Fruit fly (Drosophila melanogaster) whole organism, embryonic: Measurements from ENCODE around the gene RhoGEF4.

ENCODE experiments used
- CG10654 ChIP-seq: fragments of 200-800 bp; sonication (Bioruptor generic); optimal IDR thresholded peaks from 2 replicates; lab custom pipeline; 2016; ENCODE audit warnings: missing biosample characterization, missing genetic modification characterization
- CG14050 ChIP-seq: fragments of 200-800 bp; sonication (Bioruptor generic); IDR thresholded peaks from 3 replicates; pipeline ENCODE4 v1.3.6; 2022; ENCODE audit warnings: missing biosample characterization, missing genetic modification characterization
- CG15479 ChIP-seq: fragments of 200-800 bp; sonication (Bioruptor generic); optimal IDR thresholded peaks from 3 replicates; lab custom pipeline; 2019; ENCODE audit warnings: missing biosample characterization, mild to moderate bottlenecking, missing genetic modification characterization, moderate library complexity
- CG15696 ChIP-seq: fragments of 200-800 bp; sonication (Bioruptor generic); optimal IDR thresholded peaks from 2 replicates; lab custom pipeline; 2019; ENCODE audit warnings: missing biosample characterization, mild to moderate bottlenecking, missing genetic modification characterization, moderate library complexity
- CG17912 ChIP-seq: fragments of 200-800 bp; sonication (Bioruptor generic); optimal IDR thresholded peaks from 2 replicates; lab custom pipeline; 2018; ENCODE audit warnings: missing biosample characterization, mild to moderate bottlenecking, missing genetic modification characterization
- CG3281 ChIP-seq: fragments of 200-800 bp; sonication (Bioruptor generic); optimal IDR thresholded peaks from 3 replicates; lab custom pipeline; 2017; ENCODE audit warnings: missing biosample characterization, mild to moderate bottlenecking, missing genetic modification characterization
- CG3847 ChIP-seq: fragments of 200-800 bp; sonication (Bioruptor generic); IDR thresholded peaks from 2 replicates; pipeline ENCODE4 v1.3.6; 2022; ENCODE audit warnings: missing biosample characterization, missing genetic modification characterization
- CG4360 ChIP-seq: fragments of 200-800 bp; sonication (Bioruptor generic); IDR thresholded peaks from 2 replicates; pipeline ENCODE4 v1.3.6; 2022; ENCODE audit warnings: missing biosample characterization, missing genetic modification characterization
- CG4854 ChIP-seq: fragments of 200-800 bp; sonication (Bioruptor generic); optimal IDR thresholded peaks from 2 replicates; lab custom pipeline; 2016; ENCODE audit warnings: missing biosample characterization, missing genetic modification characterization, inconsistent platforms
- CG7745 ChIP-seq: fragments of 200-800 bp; sonication (Bioruptor generic); optimal IDR thresholded peaks from 2 replicates; lab custom pipeline; 2018; ENCODE audit warnings: missing biosample characterization, mild to moderate bottlenecking, missing genetic modification characterization, moderate library complexity
- CG7963 ChIP-seq: fragments of 200-800 bp; sonication (Bioruptor generic); IDR thresholded peaks from 3 replicates; pipeline ENCODE4 v1.3.6; 2022; ENCODE audit warnings: missing biosample characterization, missing genetic modification characterization; ENCODE audit not compliant: partially characterized antibody
- CG8089 ChIP-seq: fragments of 200-800 bp; sonication (Bioruptor generic); optimal IDR thresholded peaks from 3 replicates; lab custom pipeline; 2016; ENCODE audit warnings: missing biosample characterization, missing genetic modification characterization
- CG8388 ChIP-seq: fragments of 200-800 bp; sonication (Bioruptor generic); optimal IDR thresholded peaks from 2 replicates; lab custom pipeline; 2019; ENCODE audit warnings: missing biosample characterization, mild to moderate bottlenecking, missing genetic modification characterization, moderate library complexity
- CG9437 ChIP-seq: fragments of 200-800 bp; sonication (Bioruptor generic); optimal IDR thresholded peaks from 2 replicates; lab custom pipeline; 2018; ENCODE audit warnings: missing biosample characterization, mild to moderate bottlenecking, missing genetic modification characterization
- CG9932 ChIP-seq: fragments of 200-800 bp; sonication (Bioruptor generic); IDR thresholded peaks from 2 replicates; pipeline ENCODE4 v1.3.6; 2022; ENCODE audit warnings: missing biosample characterization, missing genetic modification characterization
- CHES-1-like ChIP-seq: fragments of 200-800 bp; sonication (Bioruptor generic); optimal IDR thresholded peaks from 2 replicates; lab custom pipeline; 2016; ENCODE audit warnings: missing biosample characterization, missing genetic modification characterization
- Camta ChIP-seq: fragments of 200-800 bp; sonication (Bioruptor generic); optimal IDR thresholded peaks from 2 replicates; lab custom pipeline; 2016; ENCODE audit warnings: missing biosample characterization, missing genetic modification characterization
- CrebB ChIP-seq: fragments of 200-800 bp; sonication (Bioruptor generic); optimal IDR thresholded peaks from 3 replicates; lab custom pipeline; 2018; ENCODE audit warnings: missing biosample characterization, mild to moderate bottlenecking, missing genetic modification characterization
- GATAe ChIP-seq: fragments of 200-800 bp; sonication (Bioruptor generic); conservative IDR thresholded peaks from 2 replicates; pipeline ENCODE4 v1.3.6; 2022; ENCODE audit warnings: missing biosample characterization, missing genetic modification characterization
- Gug ChIP-seq: fragments of 200-800 bp; sonication (Bioruptor generic); IDR thresholded peaks from 4 replicates; pipeline ENCODE4 v1.3.6; 2022; ENCODE audit warnings: missing biosample characterization, missing genetic modification characterization
- Hr3 ChIP-seq: fragments of 200-800 bp; sonication (Bioruptor generic); optimal IDR thresholded peaks from 3 replicates; lab custom pipeline; 2016; ENCODE audit warnings: missing biosample characterization, missing genetic modification characterization
- Hr39 ChIP-seq: fragments of >200 bp; optimal IDR thresholded peaks from 2 replicates; lab custom pipeline; 2017
- Mes4 ChIP-seq: fragments of 200-800 bp; sonication (Bioruptor generic); optimal IDR thresholded peaks from 2 replicates; lab custom pipeline; 2016; ENCODE audit warnings: missing biosample characterization, missing genetic modification characterization
- Nf-YC ChIP-seq: fragments of 200-800 bp; optimal IDR thresholded peaks from 3 replicates; lab custom pipeline; 2019; ENCODE audit warnings: missing biosample characterization, mild to moderate bottlenecking, missing genetic modification characterization, moderate library complexity
- Optix ChIP-seq: fragments of 200-800 bp; sonication (Bioruptor generic); IDR thresholded peaks from 3 replicates; pipeline ENCODE4 v1.3.6; 2022; ENCODE audit warnings: missing biosample characterization, missing genetic modification characterization
- Poxn ChIP-seq: fragments of 200-800 bp; sonication (Bioruptor generic); IDR thresholded peaks from 2 replicates; pipeline ENCODE4 v1.3.6; 2022; ENCODE audit warnings: missing biosample characterization, missing genetic modification characterization
- cato ChIP-seq: fragments of 200-800 bp; sonication (Bioruptor generic); optimal IDR thresholded peaks from 2 replicates; lab custom pipeline; 2016; ENCODE audit warnings: missing biosample characterization, missing genetic modification characterization, borderline replicate concordance
- cg ChIP-seq: fragments of 200-800 bp; sonication (Bioruptor generic); optimal IDR thresholded peaks from 3 replicates; lab custom pipeline; 2019; ENCODE audit warnings: missing biosample characterization, mild to moderate bottlenecking, missing genetic modification characterization, moderate library complexity
- crp ChIP-seq, 2 experiments: fragments of 200-800 bp; sonication (Bioruptor generic); optimal IDR thresholded peaks; 2 replicates in 1 of 2; 3 replicates in 1 of 2; lab custom pipeline; 2017; ENCODE audit warnings: missing biosample characterization in 2 of 2, missing genetic modification characterization in 2 of 2, mild to moderate bottlenecking in 1 of 2, moderate library complexity in 1 of 2
- dm ChIP-seq: fragments of 200-800 bp; sonication (Bioruptor generic); optimal IDR thresholded peaks from 3 replicates; lab custom pipeline; 2016; ENCODE audit warnings: missing biosample characterization, missing genetic modification characterization
- fd102C ChIP-seq: fragments of 200-800 bp; sonication (Bioruptor generic); optimal IDR thresholded peaks from 2 replicates; lab custom pipeline; 2018; ENCODE audit warnings: missing biosample characterization, mild to moderate bottlenecking, missing genetic modification characterization, moderate library complexity
- gt ChIP-seq: fragments of 200-800 bp; sonication (Bioruptor generic); IDR thresholded peaks from 2 replicates; pipeline ENCODE4 v1.3.6; 2022; ENCODE audit warnings: missing biosample characterization, missing genetic modification characterization
- jing ChIP-seq: fragments of 200-800 bp; sonication (Bioruptor generic); optimal IDR thresholded peaks from 2 replicates; lab custom pipeline; 2018; ENCODE audit warnings: missing biosample characterization, mild to moderate bottlenecking, missing genetic modification characterization
- kni ChIP-seq: fragments of 200-800 bp; sonication (Bioruptor generic); optimal IDR thresholded peaks from 3 replicates; lab custom pipeline; 2017; ENCODE audit warnings: mild to moderate bottlenecking, missing biosample characterization, missing genetic modification reagents, missing genetic modification characterization
- lab ChIP-seq: fragments of 200-800 bp; sonication (Bioruptor generic); optimal IDR thresholded peaks from 3 replicates; lab custom pipeline; 2017; ENCODE audit warnings: missing biosample characterization, missing genetic modification characterization, mild to moderate bottlenecking, moderate library complexity, missing genetic modification reagents
- lilli ChIP-seq: fragments of 200-800 bp; sonication (Bioruptor generic); optimal IDR thresholded peaks from 3 replicates; lab custom pipeline; 2016; ENCODE audit warnings: missing biosample characterization, missing genetic modification characterization
- lov ChIP-seq, 2 experiments: fragments of 200-800 bp in 1 of 2; fragments of >200 bp in 1 of 2; sonication (Bioruptor generic) in 1 of 2; IDR thresholded peaks in 1 of 2; optimal IDR thresholded peaks in 1 of 2; 2 replicates in 1 of 2; 3 replicates in 1 of 2; pipeline versions ENCODE4 v1.3.6 to Lab custom; 2017 to 2022; ENCODE audit warnings: missing biosample characterization in 1 of 2, missing genetic modification characterization in 1 of 2
- phol ChIP-seq: fragments of 200-800 bp; sonication (Bioruptor generic); optimal IDR thresholded peaks from 3 replicates; lab custom pipeline; 2018; ENCODE audit warnings: missing biosample characterization, mild to moderate bottlenecking, missing genetic modification characterization, moderate library complexity
- pum ChIP-seq: fragments of 200-800 bp; sonication (Bioruptor generic); optimal IDR thresholded peaks from 2 replicates; lab custom pipeline; 2016; ENCODE audit warnings: missing biosample characterization, missing genetic modification characterization
- rib ChIP-seq: fragments of 200-800 bp; sonication (Bioruptor generic); IDR thresholded peaks from 2 replicates; pipeline ENCODE4 v1.3.6; 2022; ENCODE audit warnings: missing biosample characterization, missing genetic modification characterization
- scrt ChIP-seq: fragments of 200-800 bp; sonication (Bioruptor generic); optimal IDR thresholded peaks from 2 replicates; lab custom pipeline; 2018; ENCODE audit warnings: missing biosample characterization, mild to moderate bottlenecking, missing genetic modification characterization, moderate library complexity
- sens ChIP-seq: fragments of 200-800 bp; sonication (Bioruptor generic); peaks from one replicate; lab custom pipeline; 2016; ENCODE audit warnings: missing biosample characterization, missing genetic modification characterization
- sim ChIP-seq: fragments of 200-800 bp; sonication (Bioruptor generic); IDR thresholded peaks from 2 replicates; pipeline ENCODE4 v1.3.6; 2022; ENCODE audit warnings: missing biosample characterization, missing genetic modification characterization
- so ChIP-seq: fragments of 200-800 bp; sonication (Bioruptor generic); IDR thresholded peaks from 3 replicates; pipeline ENCODE4 v1.3.6; 2022; ENCODE audit warnings: missing biosample characterization, missing genetic modification characterization
- sqz ChIP-seq: fragments of 200-800 bp; sonication (Bioruptor generic); optimal IDR thresholded peaks from 3 replicates; lab custom pipeline; 2018; ENCODE audit warnings: missing biosample characterization, mild to moderate bottlenecking, missing genetic modification characterization
- stwl ChIP-seq: fragments of 200-800 bp; sonication (Bioruptor generic); optimal IDR thresholded peaks from 3 replicates; lab custom pipeline; 2018; ENCODE audit warnings: missing biosample characterization, mild to moderate bottlenecking, missing genetic modification characterization, moderate library complexity
- tna ChIP-seq: fragments of 200-800 bp; sonication (Bioruptor generic); IDR thresholded peaks from 2 replicates; pipeline ENCODE4 v1.3.6; 2022; ENCODE audit warnings: missing biosample characterization, missing genetic modification characterization; ENCODE audit not compliant: partially characterized antibody
- vnd ChIP-seq: fragments of 200-800 bp; sonication (Bioruptor generic); IDR thresholded peaks from 3 replicates; pipeline ENCODE4 v1.3.6; 2022; ENCODE audit warnings: missing biosample characterization, missing genetic modification characterization; ENCODE audit not compliant: partially characterized antibody

The RhoGEF4 gene

DNA sequence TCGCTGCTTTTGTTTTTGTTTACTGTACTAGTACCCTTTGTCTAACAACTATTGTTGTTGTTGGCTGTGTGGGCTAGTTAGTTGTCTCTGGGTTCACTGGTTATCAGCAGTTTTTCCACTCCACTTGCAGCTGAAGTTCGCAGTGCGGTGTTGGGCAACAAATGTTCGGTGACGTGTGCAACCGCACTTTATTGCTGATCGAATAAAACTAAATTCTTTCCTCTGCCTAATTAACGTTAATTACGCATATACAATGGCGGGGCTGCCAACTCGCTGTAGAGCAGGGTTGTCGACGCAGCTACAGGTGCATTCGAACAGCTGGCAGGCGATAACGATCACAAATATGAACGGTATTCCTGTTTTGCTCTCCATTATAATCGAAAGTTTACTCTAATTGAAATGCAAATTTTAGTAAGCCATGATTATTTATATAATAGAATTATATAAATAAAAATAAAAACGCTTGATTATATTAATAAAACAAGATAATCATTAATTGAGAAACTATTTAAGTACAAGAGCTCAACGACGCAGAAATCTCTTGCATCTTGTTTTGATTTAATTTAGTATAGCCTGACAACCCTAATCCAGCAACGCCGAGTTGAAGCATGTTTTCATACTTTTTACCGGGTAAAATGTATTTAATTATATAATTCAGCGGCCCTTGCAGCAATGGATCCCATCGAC lies 5.5 kb upstream of the RhoGEF4 start, which contains the start of the genes mrva, CG42307 and mus312 (continued):
- TF ChIP-seq CG9437 (GFP tag; lab: Kevin White, UChicago), result peak; percentile 83
- no peak for TF ChIP-seq Hr39 (lab: Kevin White, UChicago)
- peak; percentile 90 for TF ChIP-seq stwl (tag; lab: Kevin White, UChicago)
- no peak for TF ChIP-seq jing
- TF ChIP-seq CG3281, result peak; percentile 85
- TF ChIP-seq CG3847 (GFP tag; lab: Robert Waterston, UW), result peak; percentile 93
- TF ChIP-seq sqz (GFP tag; lab: Kevin White, UChicago), result no peak
- TF ChIP-seq dm, result peak; percentile 24
- TF ChIP-seq vnd (GFP tag; lab: Robert Waterston, UW), result no peak
- peak; percentile 89 for TF ChIP-seq CG15696 (tag; lab: Kevin White, UChicago)
- TF ChIP-seq CG15479 (GFP tag; lab: Kevin White, UChicago), result peak; percentile 27
- peak; percentile 59 for TF ChIP-seq cato (GFP tag; lab: Kevin White, UChicago)
- peak; percentile 30 for TF ChIP-seq kni (GFP tag; lab: Kevin White, UChicago)
- peak; percentile 79 for TF ChIP-seq CG17912
- peak; percentile 35 for TF ChIP-seq CG8089
- 0 out of 3 replicates have a peak, but pooled peaks have one; percentile 34 for TF ChIP-seq Optix (GFP tag; lab: Robert Waterston, UW)
- peak; percentile 27; the same call in 1 of the 2 replicates for TF ChIP-seq Poxn (GFP tag; lab: Robert Waterston, UW)
- peak; percentile 82 to 96 for TF ChIP-seq crp (GFP tag; optimal IDR thresholded peaks at IDR 0.05; lab: Kevin White, UChicago)
- TF ChIP-seq scrt (GFP tag; lab: Kevin White, UChicago), result peak; percentile 92
- peak; percentile 50 for TF ChIP-seq Camta
- peak; percentile 83 for TF ChIP-seq CG4360 (GFP tag; lab: Robert Waterston, UW)
- peak; percentile 29 for TF ChIP-seq CHES-1-like (GFP tag; lab: Kevin White, UChicago)
- TF ChIP-seq CG14050 (GFP tag; lab: Robert Waterston, UW), result peak; percentile 76
- 0 out of 2 replicates have a peak, but pooled peaks have one; percentile 13 for TF ChIP-seq sim (GFP tag; lab: Robert Waterston, UW)
- TF ChIP-seq Nf-YC (tag; lab: Kevin White, UChicago), result peak; percentile 91
- TF ChIP-seq CG10654 (GFP tag; lab: Kevin White, UChicago), result peak; percentile 82
- peak; percentile 45 for TF ChIP-seq pum
- TF ChIP-seq Hr3, result peak; percentile 90
- TF ChIP-seq CrebB (tag; lab: Kevin White, UChicago), result peak; percentile 58
- peak; percentile 46 for TF ChIP-seq rib
- no peak for TF ChIP-seq tna
- no peak for TF ChIP-seq lov (optimal IDR thresholded peaks at IDR 0.05; lab: Kevin White, UChicago)
- TF ChIP-seq lov (GFP tag; IDR thresholded peaks at IDR 0.05; lab: Robert Waterston, UW), result 0 out of 3 replicates have a peak, but pooled peaks have one; percentile 65
- TF ChIP-seq CG4854 (GFP tag; lab: Kevin White, UChicago), result no peak
- peak; percentile 78 for TF ChIP-seq lilli (GFP tag; lab: Kevin White, UChicago)
- no peak for TF ChIP-seq fd102C (GFP tag; lab: Kevin White, UChicago)
- peak; percentile 88 for TF ChIP-seq CG8388 (GFP tag; lab: Kevin White, UChicago)
- TF ChIP-seq CG9932, result peak; percentile 92
- peak; percentile 100 for TF ChIP-seq CG7745 (tag; lab: Kevin White, UChicago)
- TF ChIP-seq Gug (GFP tag; lab: Robert Waterston, UW), result 0 out of 4 replicates have a peak, but pooled peaks have one; percentile 23
- TF ChIP-seq phol (tag; lab: Kevin White, UChicago), result peak; percentile 89
- peak; percentile 87; the same call in 2 of the 3 replicates for TF ChIP-seq so (GFP tag; lab: Robert Waterston, UW)
- TF ChIP-seq Mes4 (GFP tag; lab: Kevin White, UChicago), result no peak
- peak; percentile 90 for TF ChIP-seq lab
- TF ChIP-seq GATAe (GFP tag; lab: Robert Waterston, UW), result no peak
- peak; percentile 65 for TF ChIP-seq gt (GFP tag; lab: Robert Waterston, UW)
- no peak for TF ChIP-seq cg
- no peak for TF ChIP-seq CG7963 (GFP tag; lab: Robert Waterston, UW)
- TF ChIP-seq sens (GFP tag; lab: Kevin White, UChicago), result peak; percentile 93
